Worm (Caenorhabditis elegans) whole organism, late embryonic: ENCODE measurements around the gene ZC116.1.

Source experiments
- C08G9.2 ChIP-seq: sonication (generic microtip); optimal IDR thresholded peaks from 2 replicates; lab custom pipeline; 2016; ENCODE audit warnings: mild to moderate bottlenecking, missing genetic modification characterization, moderate library complexity, missing compliant biosample characterization
- F13H6.1 ChIP-seq: sonication (generic microtip); optimal IDR thresholded peaks from 2 replicates; lab custom pipeline; 2016; ENCODE audit warnings: missing genetic modification characterization, missing compliant biosample characterization
- ahr-1 ChIP-seq: sonication (generic microtip); optimal IDR thresholded peaks from 2 replicates; lab custom pipeline; 2016; ENCODE audit warnings: missing genetic modification characterization, missing compliant biosample characterization
- ceh-14 ChIP-seq: sonication (generic microtip); optimal IDR thresholded peaks from 2 replicates; lab custom pipeline; 2016; ENCODE audit warnings: missing genotype, missing genetic modification characterization, missing compliant biosample characterization
- ceh-18 ChIP-seq: sonication (generic microtip); optimal IDR thresholded peaks from 2 replicates; lab custom pipeline; 2016; ENCODE audit warnings: missing genetic modification characterization, missing compliant biosample characterization
- ceh-2 ChIP-seq: sonication (generic microtip); optimal IDR thresholded peaks from 2 replicates; lab custom pipeline; 2016; ENCODE audit warnings: missing genotype, missing genetic modification characterization, missing compliant biosample characterization
- ceh-45 ChIP-seq: fragments of 200-800 bp; sonication (Bioruptor generic); IDR thresholded peaks from 2 replicates; pipeline ENCODE4 v1.3.6; 2022; ENCODE audit warnings: missing genetic modification reagents, missing genetic modification characterization, missing compliant biosample characterization
- ceh-48 ChIP-seq: sonication (generic microtip); optimal IDR thresholded peaks from 2 replicates; lab custom pipeline; 2016; ENCODE audit warnings: missing genetic modification characterization, inconsistent platforms, missing compliant biosample characterization
- ceh-9 ChIP-seq: sonication (generic microtip); optimal IDR thresholded peaks from 2 replicates; lab custom pipeline; 2016; ENCODE audit warnings: mild to moderate bottlenecking, missing genetic modification characterization, inconsistent platforms, missing compliant biosample characterization
- elt-4 ChIP-seq: sonication (generic microtip); optimal IDR thresholded peaks from 2 replicates; lab custom pipeline; 2016; ENCODE audit warnings: missing genetic modification characterization, missing compliant biosample characterization
- eyg-1 ChIP-seq: sonication (generic microtip); optimal IDR thresholded peaks from 2 replicates; lab custom pipeline; 2016; ENCODE audit warnings: missing genotype, missing genetic modification characterization, missing compliant biosample characterization
- fax-1 ChIP-seq: sonication (generic microtip); optimal IDR thresholded peaks from 2 replicates; lab custom pipeline; 2016; ENCODE audit warnings: missing genotype, missing genetic modification characterization, missing compliant biosample characterization
- hlh-8 ChIP-seq: sonication (generic microtip); optimal IDR thresholded peaks from 2 replicates; lab custom pipeline; 2016; ENCODE audit warnings: missing genotype, missing genetic modification characterization, missing compliant biosample characterization
- lim-6 ChIP-seq: sonication (generic microtip); optimal IDR thresholded peaks from 2 replicates; lab custom pipeline; 2016; ENCODE audit warnings: missing genetic modification characterization, missing compliant biosample characterization
- lin-11 ChIP-seq: fragments of 200-800 bp; sonication (Bioruptor generic); optimal IDR thresholded peaks from 2 replicates; lab custom pipeline; 2018; ENCODE audit warnings: mild to moderate bottlenecking, missing genetic modification characterization, missing compliant biosample characterization
- madf-2 ChIP-seq: sonication (generic microtip); optimal IDR thresholded peaks from 2 replicates; lab custom pipeline; 2017; ENCODE audit warnings: missing genetic modification characterization, missing compliant biosample characterization
- nfya-1 ChIP-seq: sonication (generic microtip); optimal IDR thresholded peaks from 2 replicates; lab custom pipeline; 2017; ENCODE audit warnings: missing genetic modification characterization, mild to moderate bottlenecking, missing compliant biosample characterization, antibody characterized with exemption, moderate library complexity
- nhr-11 ChIP-seq: fragments of 150-350 bp; optimal IDR thresholded peaks from 2 replicates; lab custom pipeline; 2014; ENCODE audit warnings: missing biosample characterization, missing genetic modification characterization
- npax-4 ChIP-seq: sonication (generic microtip); optimal IDR thresholded peaks from 2 replicates; lab custom pipeline; 2016; ENCODE audit warnings: missing genetic modification characterization, missing compliant biosample characterization
- odd-2 ChIP-seq: sonication (generic microtip); optimal IDR thresholded peaks from 2 replicates; lab custom pipeline; 2017; ENCODE audit warnings: antibody characterized with exemption, mild to moderate bottlenecking, missing genetic modification characterization, missing compliant biosample characterization
- pat-9 ChIP-seq: fragments of 200-800 bp; sonication (Bioruptor generic); optimal IDR thresholded peaks from 2 replicates; lab custom pipeline; 2018; ENCODE audit warnings: mild to moderate bottlenecking, missing genetic modification characterization, moderate library complexity, missing compliant biosample characterization
- pha-2 ChIP-seq: sonication (generic microtip); optimal IDR thresholded peaks from 2 replicates; lab custom pipeline; 2017; ENCODE audit warnings: mild to moderate bottlenecking, missing genetic modification characterization, missing compliant biosample characterization
- pha-4 ChIP-seq: fragments of 150-350 bp; optimal IDR thresholded peaks from 2 replicates; lab custom pipeline; 2018; ENCODE audit warnings: missing biosample characterization, missing genetic modification reagents, missing genetic modification characterization
- pqm-1 ChIP-seq: sonication (generic microtip); optimal IDR thresholded peaks from 2 replicates; lab custom pipeline; 2016; ENCODE audit warnings: missing genetic modification characterization, missing compliant biosample characterization
- pros-1 ChIP-seq: fragments of 150-350 bp; optimal IDR thresholded peaks from 2 replicates; lab custom pipeline; 2014; ENCODE audit warnings: missing biosample characterization, missing genetic modification reagents, missing genetic modification characterization
- sox-2 ChIP-seq: fragments of 200-800 bp; sonication (Bioruptor generic); IDR thresholded peaks from 2 replicates; pipeline ENCODE4 v1.3.6; 2022; ENCODE audit warnings: missing genetic modification reagents, missing genetic modification characterization, missing compliant biosample characterization
- syd-9 ChIP-seq: sonication (generic microtip); optimal IDR thresholded peaks from 2 replicates; lab custom pipeline; 2016; ENCODE audit warnings: mild to moderate bottlenecking, missing genetic modification characterization, moderate library complexity, missing compliant biosample characterization
- tbx-2 ChIP-seq: sonication (generic microtip); optimal IDR thresholded peaks from 2 replicates; lab custom pipeline; 2016; ENCODE audit warnings: missing genetic modification characterization, missing compliant biosample characterization
- tbx-7 ChIP-seq: sonication (generic microtip); optimal IDR thresholded peaks from 2 replicates; lab custom pipeline; 2016; ENCODE audit warnings: missing genotype, missing genetic modification characterization, missing compliant biosample characterization
- ttx-3 ChIP-seq: sonication (generic microtip); optimal IDR thresholded peaks from 2 replicates; lab custom pipeline; 2016; ENCODE audit warnings: missing genetic modification reagents, missing genetic modification characterization, missing compliant biosample characterization
- unc-42 ChIP-seq: sonication (generic microtip); optimal IDR thresholded peaks from 2 replicates; lab custom pipeline; 2016; ENCODE audit warnings: missing genotype, missing genetic modification characterization, missing compliant biosample characterization
- unc-55 ChIP-seq: sonication (generic microtip); optimal IDR thresholded peaks from 2 replicates; lab custom pipeline; 2017; ENCODE audit warnings: missing biosample characterization, missing genetic modification reagents, missing genetic modification characterization
- unc-86 ChIP-seq: sonication (generic microtip); optimal IDR thresholded peaks from 2 replicates; lab custom pipeline; 2016; ENCODE audit warnings: missing genetic modification characterization, missing compliant biosample characterization
- zip-5 ChIP-seq: sonication (generic microtip); optimal IDR thresholded peaks from 2 replicates; lab custom pipeline; 2016; ENCODE audit warnings: missing genetic modification characterization, missing compliant biosample characterization
- ztf-16 ChIP-seq: sonication (generic microtip); optimal IDR thresholded peaks from 2 replicates; lab custom pipeline; 2017; ENCODE audit warnings: missing genetic modification characterization, missing compliant biosample characterization

Gene ZC116.1

DNA sequence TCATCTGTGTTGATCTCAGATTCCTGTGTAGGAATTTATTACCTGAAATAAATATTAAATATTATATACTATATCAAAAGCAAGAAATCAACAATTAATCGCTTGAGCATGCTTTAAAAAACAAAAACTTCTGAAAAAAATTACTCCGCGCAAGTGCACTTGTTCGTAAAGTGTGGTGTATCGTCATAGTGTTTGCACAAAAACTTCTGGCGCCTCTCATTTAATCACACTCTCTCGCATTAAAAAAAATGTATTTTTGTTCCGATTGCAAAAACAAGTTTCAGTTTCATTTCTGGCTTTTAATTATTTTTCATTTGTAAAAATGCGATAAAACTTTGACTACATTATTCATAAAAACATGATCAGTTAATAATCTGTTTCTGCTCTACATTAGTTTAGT lies 10.5 kb upstream of the ZC116.1 start, which contains the start of the genes C14C10.10 and ril-2:
C14C10.10 (minus strand) TSS at position 19 of the 400 bp plus-strand sequence.
ril-2 (minus strand) TSS at position 48 of the 400 bp plus-strand sequence.
- TF ChIP-seq nfya-1 (tag; lab: Kevin White, UChicago) (no peak), fax-1 (tag; lab: Kevin White, UChicago) (no peak), ceh-14 (no peak), C08G9.2 (no peak), tbx-2 (tag; lab: Kevin White, UChicago) (no peak), pros-1 (tag; lab: Kevin White, UChicago) (no peak), hlh-8 (no peak), ttx-3 (no peak), ceh-18 (no peak), tbx-7 (tag; lab: Kevin White, UChicago) (no peak), unc-55 (GFP tag; lab: Kevin White, UChicago) (no peak), pha-4 (tag; lab: Kevin White, UChicago) (no peak), ceh-48 (tag; lab: Kevin White, UChicago) (no peak)
- TF ChIP-seq, all 69 proteins: peak for 0

DNA sequence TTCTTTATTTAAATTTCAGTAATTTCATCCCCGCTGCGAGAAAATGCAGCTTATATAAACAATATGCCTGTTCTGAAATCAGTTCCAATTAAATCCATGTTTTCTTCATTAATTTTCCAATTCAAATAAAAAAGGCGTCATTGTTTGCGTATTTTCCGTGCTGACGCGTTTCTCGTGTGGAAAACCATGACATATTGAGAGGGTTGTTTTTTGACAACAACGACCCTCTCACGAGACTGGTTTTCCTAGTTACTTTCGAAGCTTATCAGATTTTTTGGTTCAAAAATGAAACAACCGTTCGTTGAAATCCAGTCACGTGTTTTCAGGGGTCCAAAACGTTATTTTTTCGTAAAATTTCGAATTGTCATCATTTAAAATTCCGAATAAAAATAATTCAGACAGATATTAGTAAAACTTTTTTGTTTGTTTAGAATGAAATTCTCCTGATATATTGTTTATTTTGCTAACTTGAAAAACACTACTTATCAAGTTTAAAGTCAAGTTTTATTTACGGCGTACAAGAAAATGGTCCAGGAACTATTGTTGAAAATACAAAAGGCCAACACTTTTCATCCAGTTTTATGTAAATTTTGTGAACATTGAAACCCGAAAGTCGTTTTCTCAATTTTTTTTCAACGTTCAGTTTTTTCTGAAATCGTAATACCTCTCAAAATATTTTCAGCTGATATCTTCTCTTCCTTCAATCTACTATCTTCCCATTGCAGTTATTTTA lies 9.9 kb upstream of the ZC116.1 start, which contains the start of gene C14C10.5:
C14C10.5 (plus strand) TSS at position 683 of the 733 bp plus-strand sequence.
- no peak for TF ChIP-seq ahr-1 (tag; lab: Kevin White, UChicago)
- TF ChIP-seq syd-9 (tag; lab: Kevin White, UChicago) = no peak
- TF ChIP-seq lin-11 (tag; lab: Kevin White, UChicago) = no peak
- no peak for TF ChIP-seq nfya-1 (tag; lab: Kevin White, UChicago)

DNA sequence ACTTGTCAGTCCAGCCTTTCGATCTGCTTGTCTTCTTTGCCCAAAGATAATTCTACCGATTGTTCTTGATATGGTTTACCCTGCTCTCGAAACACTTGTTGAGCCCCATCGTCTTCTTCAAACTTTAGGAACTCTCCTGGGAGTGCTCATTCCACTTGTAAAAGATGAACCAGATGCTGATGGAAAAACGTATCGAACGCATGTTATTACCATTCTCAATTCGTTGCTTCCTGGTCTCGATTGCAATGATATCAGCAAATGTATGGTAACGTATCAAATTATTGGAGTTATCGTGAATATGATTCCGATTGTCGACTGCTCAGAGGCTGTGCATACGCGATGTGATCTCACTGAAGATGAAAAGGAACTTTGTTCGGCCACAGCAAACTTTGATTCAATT lies 7.8 kb upstream of the ZC116.1 start:
- TF ChIP-seq elt-4 (tag; lab: Kevin White, UChicago) (no peak), ceh-18 (no peak), F13H6.1 (tag; lab: Kevin White, UChicago) (no peak), fax-1 (tag; lab: Kevin White, UChicago) (no peak), zip-5 (no peak), nhr-11 (tag; lab: Kevin White, UChicago) (no peak), tbx-2 (tag; lab: Kevin White, UChicago) (no peak), unc-86 (tag; lab: Kevin White, UChicago) (no peak), pha-4 (tag; lab: Kevin White, UChicago) (no peak), ceh-45 (GFP tag; lab: Robert Waterston, UW) (no peak), eyg-1 (tag; lab: Kevin White, UChicago) (no peak), pat-9 (tag; lab: Kevin White, UChicago) (no peak), npax-4 (no peak), ceh-2 (tag; lab: Kevin White, UChicago) (no peak), pha-2 (tag; lab: Kevin White, UChicago) (no peak), nfya-1 (tag; lab: Kevin White, UChicago) (no peak), sox-2 (GFP tag; lab: Robert Waterston, UW) (no peak), ttx-3 (no peak), lim-6 (tag; lab: Kevin White, UChicago) (no peak)

DNA sequence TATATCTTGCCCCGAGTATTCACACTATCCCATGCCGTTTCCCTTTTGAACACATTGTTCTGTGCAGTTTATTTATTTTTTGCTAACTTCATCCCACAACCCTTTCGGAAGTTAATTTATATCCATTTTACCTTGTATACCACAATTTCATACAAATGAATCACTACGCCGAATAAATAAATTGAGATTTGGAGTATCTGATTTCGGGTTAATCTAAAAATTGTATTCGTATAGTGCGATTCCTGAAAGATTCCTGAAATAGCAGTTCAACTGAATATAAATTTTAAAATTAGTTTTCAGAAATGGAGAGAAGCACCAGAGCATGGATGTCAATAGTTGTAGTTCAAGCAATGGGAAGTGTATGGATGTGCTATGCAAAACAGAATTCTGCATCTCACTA lies 2.5 kb upstream of the ZC116.1 start, which contains the start of gene erg-28:
erg-28 (plus strand) TSS at position 301 of the 400 bp plus-strand sequence.
- TF ChIP-seq ztf-16 (tag; lab: Kevin White, UChicago) (no peak), pqm-1 (tag; lab: Kevin White, UChicago) (no peak), madf-2 (no peak), unc-42 (no peak), odd-2 (tag; lab: Kevin White, UChicago) (no peak), pha-4 (tag; lab: Kevin White, UChicago) (no peak), ceh-45 (GFP tag; lab: Robert Waterston, UW) (no peak), zip-5 (no peak), ceh-9 (tag; lab: Kevin White, UChicago) (no peak), eyg-1 (tag; lab: Kevin White, UChicago) (no peak)
